Worm (Caenorhabditis elegans): ENCODE measurements around the gene F42A9.7.
A peak's percentile ranks its signal among the peaks of the same experiment; 100 is the strongest.

Gene F42A9.7

DNA sequence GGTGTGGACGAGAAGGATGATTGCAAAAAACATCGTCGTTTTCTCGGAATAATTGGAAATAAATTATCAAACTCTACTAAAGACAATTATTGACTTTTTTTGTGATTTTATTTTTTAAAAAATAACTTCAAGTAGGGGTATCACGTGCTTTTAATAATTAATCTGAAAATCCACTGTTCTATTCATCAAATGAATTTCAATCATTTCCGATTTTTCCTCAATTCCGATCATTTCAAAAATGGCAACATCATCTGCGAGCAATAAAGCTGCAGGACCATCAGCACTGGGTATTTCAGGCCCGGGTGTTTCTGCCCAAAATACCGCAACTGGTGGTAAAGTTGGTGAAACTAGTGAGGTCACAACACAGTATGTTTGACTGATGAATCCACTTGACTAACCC is at the start of gene F42A9.7, which contains the start of gene F42A9.3:
F42A9.7 (minus strand) TSS at position 101 of the 400 bp plus-strand sequence.
F42A9.3 (plus strand) TSS at position 214 of the 400 bp plus-strand sequence.
- TF ChIP-seq ces-1 (GFP tag; optimal IDR thresholded peaks at IDR 0.05), result no peak
- TF ChIP-seq nhr-28 (tag; optimal IDR thresholded peaks at IDR 0.05), result no peak
- TF ChIP-seq T20F7.1 (GFP tag; optimal IDR thresholded peaks at IDR 0.05), result no peak
- TF ChIP-seq unc-39 (tag; optimal IDR thresholded peaks at IDR 0.05), result no peak

DNA sequence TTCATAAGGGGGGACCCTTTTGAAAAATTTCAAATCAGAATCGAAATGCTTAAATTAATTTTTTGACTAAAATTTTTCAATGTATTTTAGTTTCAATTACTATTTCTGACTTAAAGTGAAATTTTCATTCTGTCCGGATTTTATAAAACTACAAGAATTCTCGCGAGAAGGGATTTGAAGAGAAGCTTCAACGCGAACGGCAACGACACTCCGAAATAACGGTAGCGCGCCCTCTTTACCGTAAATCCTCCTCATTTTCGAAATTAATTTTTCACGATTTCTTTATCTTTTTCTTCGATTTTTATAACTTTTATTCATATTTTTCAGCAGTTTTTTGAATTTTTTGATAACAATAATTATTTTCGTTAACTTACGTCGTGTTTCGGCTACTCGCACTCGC is 48.8 kb upstream of the F42A9.7 start:
- TF ChIP-seq R02D3.7 (tag; optimal IDR thresholded peaks at IDR 0.05) (peak; percentile 47), aha-1 (tag) (no peak), T20F7.1 (GFP tag; optimal IDR thresholded peaks at IDR 0.05) (peak; percentile 89), fkh-10 (GFP tag; optimal IDR thresholded peaks at IDR 0.05) (no peak), Y48G9A.11 (GFP tag; IDR thresholded peaks at IDR 0.05) (peak; percentile 99)

DNA sequence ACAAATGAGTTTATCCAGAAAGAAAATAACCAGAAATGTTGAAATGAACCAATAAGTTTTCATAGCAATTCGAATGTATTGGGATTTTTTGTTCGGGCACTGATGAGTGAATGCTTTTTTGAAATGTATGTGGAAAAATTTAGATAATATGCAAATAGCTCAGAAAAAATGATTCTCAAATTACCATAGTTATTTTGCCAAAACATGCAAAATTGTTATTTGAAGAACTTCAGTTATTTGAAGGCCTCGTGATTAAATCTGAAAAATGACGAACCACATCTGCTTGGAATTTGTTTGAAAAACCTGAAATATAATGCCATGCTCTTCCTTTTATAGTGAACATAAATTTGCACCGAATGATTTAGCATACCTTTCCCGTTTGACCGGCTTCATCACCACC is 41.2 kb upstream of the F42A9.7 start, which contains the start of gene C49C8.6:
C49C8.6 (minus strand) TSS at position 101 of the 400 bp plus-strand sequence.
- TF ChIP-seq ceh-44 (GFP tag; IDR thresholded peaks at IDR 0.05) (no peak), nhr-42 (GFP tag; IDR thresholded peaks at IDR 0.05) (no peak), mdt-29 (GFP tag; IDR thresholded peaks at IDR 0.05) (no peak), dmd-8 (GFP tag; IDR thresholded peaks at IDR 0.05) (no peak), jun-1 (tag; optimal IDR thresholded peaks at IDR 0.05) (no peak), lin-13 (GFP tag; optimal IDR thresholded peaks at IDR 0.05) (no peak), mdl-1 (tag; optimal IDR thresholded peaks at IDR 0.05) (no peak), unc-39 (tag; optimal IDR thresholded peaks at IDR 0.05) (no peak), vab-7 (GFP tag; IDR thresholded peaks at IDR 0.05) (no peak), hlh-30 (tag; optimal IDR thresholded peaks at IDR 0.05; ENCODE audit: insufficient read depth) (no peak), F49E8.2 (tag; optimal IDR thresholded peaks at IDR 0.05; ENCODE audit: borderline replicate concordance) (no peak), R02D3.7 (tag; optimal IDR thresholded peaks at IDR 0.05) (no peak), lin-1 (GFP tag; IDR thresholded peaks at IDR 0.05) (no peak), ceh-28 (tag; optimal IDR thresholded peaks at IDR 0.05) (no peak), ztf-7 (tag; optimal IDR thresholded peaks at IDR 0.05) (no peak), nhr-77 (tag; optimal IDR thresholded peaks at IDR 0.05) (no peak), pha-4 (GFP tag; IDR thresholded peaks at IDR 0.05) (no peak), pha-4 (tag; optimal IDR thresholded peaks at IDR 0.05) (no peak), nhr-111 (GFP tag; optimal IDR thresholded peaks at IDR 0.05) (no peak), T26A8.4 (GFP tag; IDR thresholded peaks at IDR 0.05) (no peak)

DNA sequence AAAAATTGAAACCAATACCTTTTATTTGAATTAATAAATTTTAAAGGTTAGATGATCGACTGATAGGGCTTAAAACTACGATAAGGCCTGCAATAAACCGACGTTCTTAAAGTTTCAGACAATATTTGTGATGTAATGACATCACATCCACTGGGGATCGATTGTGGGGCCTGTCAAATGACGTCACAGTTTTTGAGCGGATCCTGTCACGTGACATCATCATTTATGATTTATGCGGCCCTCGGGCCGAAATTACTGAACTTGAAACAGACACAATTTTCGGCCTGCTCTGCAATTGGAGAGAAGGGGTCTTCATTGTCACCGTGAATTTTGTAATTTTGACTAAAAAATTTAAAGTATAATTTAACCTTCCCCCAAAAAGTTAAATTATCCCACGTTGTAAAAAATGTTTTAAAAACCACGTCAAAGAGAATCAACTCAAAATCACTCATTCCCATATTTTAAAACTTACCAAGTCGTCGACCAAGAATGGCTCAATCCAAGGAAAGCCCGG is 37.2 kb upstream of the F42A9.7 start, which contains the start of gene C49C8.1:
C49C8.1 (plus strand) TSS at position 464 of the 514 bp plus-strand sequence.
- TF ChIP-seq php-3 (GFP tag; IDR thresholded peaks at IDR 0.05), result peak; percentile 72
- no peak for TF ChIP-seq fkh-10 (GFP tag; optimal IDR thresholded peaks at IDR 0.05)
- no peak for TF ChIP-seq R02D3.7 (tag; optimal IDR thresholded peaks at IDR 0.05)
- TF ChIP-seq nhr-237 (tag; optimal IDR thresholded peaks at IDR 0.05), result no peak
- no peak for TF ChIP-seq spr-3 (GFP tag; optimal IDR thresholded peaks at IDR 0.05)
- no peak for TF ChIP-seq ceh-32 (tag; optimal IDR thresholded peaks at IDR 0.05; ENCODE audit: poor library complexity)
- peak; percentile 34; the same call in 1 of the 2 replicates for TF ChIP-seq ceh-20 (GFP tag; IDR thresholded peaks at IDR 0.05)
- no peak for TF ChIP-seq cey-2 (tag; optimal IDR thresholded peaks at IDR 0.05; ENCODE audit: borderline replicate concordance, insufficient read depth)
- TF ChIP-seq rbr-2 (tag; optimal IDR thresholded peaks at IDR 0.05), result no peak
- TF ChIP-seq snpc-4 (tag; optimal IDR thresholded peaks at IDR 0.05), result no peak
- peak; percentile 60 for TF ChIP-seq aha-1 (tag)
- TF ChIP-seq nhr-11 (tag; optimal IDR thresholded peaks at IDR 0.05), result no peak
- TF ChIP-seq ceh-82 (tag; optimal IDR thresholded peaks at IDR 0.05), result no peak
- no peak for TF ChIP-seq nhr-10 (tag; optimal IDR thresholded peaks at IDR 0.05)
- TF ChIP-seq mep-1 (tag; optimal IDR thresholded peaks at IDR 0.05), result no peak
- TF ChIP-seq F49E8.2 (tag; optimal IDR thresholded peaks at IDR 0.05; ENCODE audit: borderline replicate concordance), result no peak
- TF ChIP-seq Y75B8A.6 (GFP tag; IDR thresholded peaks at IDR 0.05), result no peak
- no peak for TF ChIP-seq lim-7 (GFP tag; IDR thresholded peaks at IDR 0.05)
- no peak for TF ChIP-seq zag-1 (tag; optimal IDR thresholded peaks at IDR 0.05)
- no peak for TF ChIP-seq lin-29 (GFP tag; IDR thresholded peaks at IDR 0.05)
- no peak for TF ChIP-seq mdl-1 (tag; optimal IDR thresholded peaks at IDR 0.05)

Measured in whole organism, L4 larva.